Worm (Caenorhabditis elegans) whole organism, mixed stage, embryonic: ENCODE data around the gene skpo-1.

Source experiments
- bed-3 ChIP-seq: fragments of 200-800 bp; sonication (Bioruptor generic); optimal IDR thresholded peaks from 3 replicates; lab custom pipeline; 2018; ENCODE audit warnings: mild to moderate bottlenecking, missing genetic modification characterization, moderate library complexity, missing compliant biosample characterization
- ceh-83 ChIP-seq: fragments of 200-800 bp; sonication (Bioruptor generic); optimal IDR thresholded peaks from 2 replicates; lab custom pipeline; 2018; ENCODE audit warnings: mild to moderate bottlenecking, missing genetic modification characterization, missing compliant biosample characterization
- ces-1 ChIP-seq: fragments of 150-350 bp; optimal IDR thresholded peaks from 2 replicates; lab custom pipeline; 2014; ENCODE audit warnings: missing biosample characterization, missing genetic modification reagents, missing genetic modification characterization
- elt-1 ChIP-seq: sonication (generic microtip); optimal IDR thresholded peaks from 2 replicates; lab custom pipeline; 2017; ENCODE audit warnings: missing genetic modification characterization, mild to moderate bottlenecking, missing compliant biosample characterization, antibody characterized with exemption, moderate library complexity, borderline replicate concordance; ENCODE audit not compliant: insufficient read depth
- lsy-2 ChIP-seq: fragments of 150-350 bp; optimal IDR thresholded peaks from 2 replicates; lab custom pipeline; 2014; ENCODE audit warnings: missing biosample characterization, missing genetic modification characterization
- mab-5 ChIP-seq: fragments of 150-350 bp; optimal IDR thresholded peaks from 2 replicates; lab custom pipeline; 2014; ENCODE audit warnings: missing biosample characterization, missing genetic modification characterization
- nhr-12 ChIP-seq: fragments of 150-350 bp; optimal IDR thresholded peaks from 2 replicates; lab custom pipeline; 2014; ENCODE audit warnings: missing biosample characterization, missing genetic modification characterization
- nhr-237 ChIP-seq: fragments of 150-350 bp; optimal IDR thresholded peaks from 2 replicates; lab custom pipeline; 2014; ENCODE audit warnings: missing biosample characterization, missing genetic modification characterization
- nhr-76 ChIP-seq: sonication (generic microtip); optimal IDR thresholded peaks from 2 replicates; lab custom pipeline; 2017; ENCODE audit warnings: missing biosample characterization, missing genetic modification characterization
- pha-4 ChIP-seq: fragments of 150-350 bp; optimal IDR thresholded peaks from 2 replicates; lab custom pipeline; 2018; ENCODE audit warnings: missing biosample characterization, missing genetic modification reagents, missing genetic modification characterization
- snpc-4 ChIP-seq: fragments of 150-350 bp; optimal IDR thresholded peaks from 2 replicates; lab custom pipeline; 2014; ENCODE audit warnings: missing biosample characterization, missing genetic modification characterization

ce11 chrII:8440792-8441191 is 36.1 kb upstream of the skpo-1 start:
- TF ChIP-seq snpc-4 (tag; lab: Kevin White, UChicago) (no peak), ceh-83 (GFP tag; lab: Kevin White, UChicago) (no peak), ces-1 (GFP tag; lab: Kevin White, UChicago) (no peak), lsy-2 (tag; lab: Kevin White, UChicago) (no peak), nhr-12 (tag; lab: Kevin White, UChicago) (no peak), pha-4 (tag; lab: Kevin White, UChicago) (no peak), elt-1 (tag; lab: Kevin White, UChicago) (no peak), nhr-237 (tag; lab: Kevin White, UChicago) (no peak), mab-5 (no peak), bed-3 (GFP tag; lab: Kevin White, UChicago) (no peak), nhr-76 (no peak)
